Fruit fly (Drosophila melanogaster) whole organism, embryonic: Measurements from ENCODE around the gene CG15865.
A peak's percentile ranks its signal among the peaks of the same experiment; 100 is the strongest.

Experiments used
- CG10147 ChIP-seq: fragments of 200-800 bp; sonication (Bioruptor generic); optimal IDR thresholded peaks from 2 replicates; lab custom pipeline; 2019; ENCODE audit warnings: missing biosample characterization, mild to moderate bottlenecking, missing genetic modification characterization, moderate library complexity
- CG10366 ChIP-seq: fragments of 200-800 bp; sonication (Bioruptor generic); IDR thresholded peaks from 2 replicates; pipeline ENCODE4 v1.3.6; 2022; ENCODE audit warnings: missing biosample characterization, missing genetic modification characterization
- CG11247 ChIP-seq: fragments of 200-800 bp; sonication (Bioruptor generic); IDR thresholded peaks from 2 replicates; pipeline ENCODE4 v1.3.6; 2022; ENCODE audit warnings: missing biosample characterization, missing genetic modification characterization
- CG12071 ChIP-seq: fragments of 200-800 bp; sonication (Bioruptor generic); optimal IDR thresholded peaks from 3 replicates; lab custom pipeline; 2018; ENCODE audit warnings: missing biosample characterization, mild to moderate bottlenecking, missing genetic modification characterization
- CG12299 ChIP-seq: fragments of 200-800 bp; sonication (Bioruptor generic); optimal IDR thresholded peaks from 2 replicates; lab custom pipeline; 2018; ENCODE audit warnings: missing biosample characterization, mild to moderate bottlenecking, missing genetic modification characterization
- CG12744 ChIP-seq: fragments of 200-800 bp; sonication (Bioruptor generic); optimal IDR thresholded peaks from 2 replicates; lab custom pipeline; 2016; ENCODE audit warnings: missing biosample characterization, missing genetic modification characterization
- CG12942 ChIP-seq: fragments of 200-800 bp; sonication (Bioruptor generic); optimal IDR thresholded peaks from 3 replicates; lab custom pipeline; 2016; ENCODE audit warnings: missing biosample characterization, missing genetic modification characterization
- CG13424 ChIP-seq: fragments of 200-800 bp; sonication (Bioruptor generic); optimal IDR thresholded peaks from 2 replicates; lab custom pipeline; 2019; ENCODE audit warnings: missing biosample characterization, mild to moderate bottlenecking, missing genetic modification characterization, moderate library complexity
- CG13775 ChIP-seq: fragments of 200-800 bp; sonication (Bioruptor generic); optimal IDR thresholded peaks from 3 replicates; lab custom pipeline; 2017; ENCODE audit warnings: missing biosample characterization, mild to moderate bottlenecking, missing genetic modification characterization
- CG14667 ChIP-seq: fragments of 200-800 bp; sonication (Bioruptor generic); IDR thresholded peaks from 2 replicates; pipeline ENCODE4 v1.3.6; 2022; ENCODE audit warnings: missing biosample characterization, missing genetic modification characterization
- CG15011 ChIP-seq: fragments of 200-800 bp; sonication (Bioruptor generic); optimal IDR thresholded peaks from 3 replicates; lab custom pipeline; 2018; ENCODE audit warnings: missing biosample characterization, mild to moderate bottlenecking, missing genetic modification characterization
- CG1603 ChIP-seq: fragments of 200-800 bp; sonication (Bioruptor generic); optimal IDR thresholded peaks from 2 replicates; lab custom pipeline; 2019; ENCODE audit warnings: missing biosample characterization, mild to moderate bottlenecking, missing genetic modification characterization, moderate library complexity
- CG17385 ChIP-seq: fragments of 200-800 bp; sonication (Bioruptor generic); optimal IDR thresholded peaks from 3 replicates; lab custom pipeline; 2018; ENCODE audit warnings: missing biosample characterization, mild to moderate bottlenecking, missing genetic modification characterization
- CG17612 ChIP-seq: fragments of 200-800 bp; sonication (Bioruptor generic); IDR thresholded peaks from 2 replicates; pipeline ENCODE4 v1.3.6; 2022; ENCODE audit warnings: missing biosample characterization, missing genetic modification characterization
- CG18764 ChIP-seq: fragments of 200-800 bp; sonication (Bioruptor generic); optimal IDR thresholded peaks from 3 replicates; lab custom pipeline; 2016; ENCODE audit warnings: missing biosample characterization, missing genetic modification characterization
- CG30431 ChIP-seq: fragments of 200-800 bp; sonication (Bioruptor generic); optimal IDR thresholded peaks from 2 replicates; lab custom pipeline; 2017; ENCODE audit warnings: missing biosample characterization, missing genetic modification characterization
- CG31224 ChIP-seq: fragments of 200-800 bp; sonication (Bioruptor generic); IDR thresholded peaks from 2 replicates; pipeline ENCODE4 v1.3.6; 2022; ENCODE audit warnings: missing biosample characterization, missing genetic modification characterization
- CG4707 ChIP-seq: fragments of 200-800 bp; sonication (Bioruptor generic); optimal IDR thresholded peaks from 2 replicates; lab custom pipeline; 2018; ENCODE audit warnings: missing biosample characterization, mild to moderate bottlenecking, missing genetic modification characterization, moderate library complexity
- CG5180 ChIP-seq: fragments of 200-800 bp; sonication (Bioruptor generic); optimal IDR thresholded peaks from 3 replicates; lab custom pipeline; 2017; ENCODE audit warnings: missing biosample characterization, missing genetic modification characterization, mild to moderate bottlenecking, moderate library complexity, missing genetic modification reagents
- CG7745 ChIP-seq: fragments of 200-800 bp; sonication (Bioruptor generic); optimal IDR thresholded peaks from 2 replicates; lab custom pipeline; 2018; ENCODE audit warnings: missing biosample characterization, mild to moderate bottlenecking, missing genetic modification characterization, moderate library complexity
- CG9932 ChIP-seq: fragments of 200-800 bp; sonication (Bioruptor generic); IDR thresholded peaks from 2 replicates; pipeline ENCODE4 v1.3.6; 2022; ENCODE audit warnings: missing biosample characterization, missing genetic modification characterization
- Dip2 ChIP-seq: fragments of 200-800 bp; sonication (Bioruptor generic); IDR thresholded peaks from 2 replicates; pipeline ENCODE4 v1.3.6; 2022; ENCODE audit warnings: missing biosample characterization, missing genetic modification characterization
- Eip74EF ChIP-seq, 2 experiments: fragments of 200-800 bp in 1 of 2; fragments of >200 bp in 1 of 2; sonication (Bioruptor generic) in 1 of 2; optimal IDR thresholded peaks; 2 replicates each; lab custom pipeline; 2017 to 2019; ENCODE audit warnings: missing biosample characterization in 2 of 2, missing genetic modification characterization in 2 of 2, mild to moderate bottlenecking in 1 of 2, moderate library complexity in 1 of 2
- HLH3B ChIP-seq: fragments of 200-800 bp; sonication (Bioruptor generic); IDR thresholded peaks from 2 replicates; pipeline ENCODE4 v1.3.6; 2022; ENCODE audit warnings: missing biosample characterization, missing genetic modification characterization
- Hr78 ChIP-seq, 2 experiments: fragments of 200-800 bp in 1 of 2; fragments of >200 bp in 1 of 2; sonication (Bioruptor generic) in 1 of 2; optimal IDR thresholded peaks; 2 replicates each; lab custom pipeline; 2017 to 2019; ENCODE audit warnings: missing biosample characterization in 2 of 2, missing genetic modification characterization in 2 of 2, mild to moderate bottlenecking in 1 of 2, moderate library complexity in 1 of 2
- Jarid2 ChIP-seq: fragments of 200-800 bp; sonication (Bioruptor generic); optimal IDR thresholded peaks from 3 replicates; lab custom pipeline; 2017; ENCODE audit warnings: mild to moderate bottlenecking, missing biosample characterization, missing genetic modification reagents, missing genetic modification characterization
- Kr ChIP-seq: fragments of 200-800 bp; sonication (Bioruptor generic); optimal IDR thresholded peaks from 2 replicates; lab custom pipeline; 2017; ENCODE audit warnings: missing biosample characterization, mild to moderate bottlenecking, missing genetic modification characterization
- MBD-R2 ChIP-seq: fragments of 200-800 bp; sonication (Bioruptor generic); IDR thresholded peaks from 2 replicates; pipeline ENCODE4 v1.3.6; 2022; ENCODE audit warnings: missing biosample characterization, missing genetic modification characterization
- NfI ChIP-seq: fragments of 200-800 bp; sonication (Bioruptor generic); optimal IDR thresholded peaks from 3 replicates; lab custom pipeline; 2018; ENCODE audit warnings: missing biosample characterization, mild to moderate bottlenecking, missing genetic modification characterization, moderate library complexity
- Opbp ChIP-seq: fragments of 200-800 bp; sonication (Bioruptor generic); IDR thresholded peaks from 3 replicates; pipeline ENCODE4 v1.3.6; 2022; ENCODE audit warnings: missing biosample characterization, missing genetic modification characterization; ENCODE audit not compliant: partially characterized antibody
- Optix ChIP-seq: fragments of 200-800 bp; sonication (Bioruptor generic); IDR thresholded peaks from 3 replicates; pipeline ENCODE4 v1.3.6; 2022; ENCODE audit warnings: missing biosample characterization, missing genetic modification characterization
- Side ChIP-seq: fragments of 200-800 bp; sonication (Bioruptor generic); optimal IDR thresholded peaks from 2 replicates; lab custom pipeline; 2016; ENCODE audit warnings: missing biosample characterization, missing genetic modification characterization
- Ssrp ChIP-seq: fragments of 200-800 bp; sonication (Bioruptor generic); optimal IDR thresholded peaks from 2 replicates; lab custom pipeline; 2018; ENCODE audit warnings: missing biosample characterization, mild to moderate bottlenecking, missing genetic modification characterization, moderate library complexity
- bab2 ChIP-seq: fragments of 200-800 bp; sonication (Bioruptor generic); optimal IDR thresholded peaks from 2 replicates; lab custom pipeline; 2016; ENCODE audit warnings: missing biosample characterization, missing genetic modification characterization
- br ChIP-seq: fragments of >200 bp; optimal IDR thresholded peaks from 2 replicates; lab custom pipeline; 2017
- bsh ChIP-seq, 2 experiments: fragments of 200-800 bp; sonication (Bioruptor generic); optimal IDR thresholded peaks; 2 replicates each; lab custom pipeline; 2017 to 2018; ENCODE audit warnings: mild to moderate bottlenecking in 2 of 2, missing biosample characterization in 2 of 2, missing genetic modification characterization in 2 of 2, moderate library complexity in 1 of 2
- eyg ChIP-seq: fragments of 200-800 bp; sonication (Bioruptor generic); optimal IDR thresholded peaks from 3 replicates; lab custom pipeline; 2016; ENCODE audit warnings: missing biosample characterization, missing genetic modification characterization
- fru ChIP-seq: fragments of >200 bp; optimal IDR thresholded peaks from 2 replicates; lab custom pipeline; 2017
- gem ChIP-seq: fragments of 200-800 bp; sonication (Bioruptor generic); optimal IDR thresholded peaks from 2 replicates; lab custom pipeline; 2019; ENCODE audit warnings: missing biosample characterization, mild to moderate bottlenecking, missing genetic modification characterization, moderate library complexity
- grn ChIP-seq: fragments of 200-800 bp; sonication (Bioruptor generic); optimal IDR thresholded peaks from 3 replicates; lab custom pipeline; 2017; ENCODE audit warnings: missing biosample characterization, missing genetic modification characterization
- hbn ChIP-seq: fragments of 200-800 bp; sonication (Bioruptor generic); IDR thresholded peaks from 2 replicates; pipeline ENCODE4 v1.3.6; 2022; ENCODE audit warnings: missing biosample characterization, missing genetic modification characterization; ENCODE audit not compliant: partially characterized antibody
- her ChIP-seq: fragments of 200-800 bp; sonication (Bioruptor generic); optimal IDR thresholded peaks from 2 replicates; lab custom pipeline; 2016; ENCODE audit warnings: missing biosample characterization, missing genetic modification characterization
- hth ChIP-seq: fragments of >200 bp; optimal IDR thresholded peaks from 2 replicates; lab custom pipeline; 2017; ENCODE audit warnings: inconsistent platforms
- ken ChIP-seq: fragments of 200-800 bp; sonication (Bioruptor generic); IDR thresholded peaks from 3 replicates; pipeline ENCODE4 v1.3.6; 2022; ENCODE audit warnings: missing biosample characterization, missing genetic modification characterization
- knrl ChIP-seq: fragments of 200-800 bp; sonication (Bioruptor generic); IDR thresholded peaks from 3 replicates; pipeline ENCODE4 v1.3.6; 2022; ENCODE audit warnings: missing biosample characterization, missing genetic modification characterization; ENCODE audit not compliant: partially characterized antibody
- nerfin-2 ChIP-seq: fragments of 200-800 bp; sonication (Bioruptor generic); IDR thresholded peaks from 2 replicates; pipeline ENCODE4 v1.3.6; 2022; ENCODE audit warnings: missing biosample characterization, missing genetic modification characterization; ENCODE audit not compliant: partially characterized antibody
- phol ChIP-seq: fragments of 200-800 bp; sonication (Bioruptor generic); optimal IDR thresholded peaks from 3 replicates; lab custom pipeline; 2018; ENCODE audit warnings: missing biosample characterization, mild to moderate bottlenecking, missing genetic modification characterization, moderate library complexity
- sens ChIP-seq: fragments of 200-800 bp; sonication (Bioruptor generic); peaks from one replicate; lab custom pipeline; 2016; ENCODE audit warnings: missing biosample characterization, missing genetic modification characterization
- slp2 ChIP-seq: fragments of 200-800 bp; sonication (Bioruptor generic); optimal IDR thresholded peaks from 2 replicates; lab custom pipeline; 2016; ENCODE audit warnings: missing biosample characterization, missing genetic modification characterization
- vnd ChIP-seq: fragments of 200-800 bp; sonication (Bioruptor generic); IDR thresholded peaks from 3 replicates; pipeline ENCODE4 v1.3.6; 2022; ENCODE audit warnings: missing biosample characterization, missing genetic modification characterization; ENCODE audit not compliant: partially characterized antibody

Gene CG15865

dm6 chrX:16687400-16688105, 23.3 kb upstream of the CG15865 start (continued):
- TF ChIP-seq CG15011 (GFP tag; lab: Kevin White, UChicago), result no peak
- TF ChIP-seq CG9932 (GFP tag; lab: Robert Waterston, UW), result no peak
- TF ChIP-seq CG12942 (GFP tag; lab: Kevin White, UChicago), result no peak
- no peak for TF ChIP-seq NfI (GFP tag; lab: Kevin White, UChicago)
- no peak for TF ChIP-seq CG7745 (tag; lab: Kevin White, UChicago)
- TF ChIP-seq slp2 (GFP tag; lab: Kevin White, UChicago), result no peak
- TF ChIP-seq hth, result no peak
- peak; percentile 20 for TF ChIP-seq phol (tag; lab: Kevin White, UChicago)
- TF ChIP-seq ken (GFP tag; lab: Robert Waterston, UW), result no peak
- no peak for TF ChIP-seq Opbp
- TF ChIP-seq sens (GFP tag; lab: Kevin White, UChicago), result peak; percentile 78
- TF ChIP-seq grn (GFP tag; lab: Kevin White, UChicago), result no peak
- TF ChIP-seq bsh (GFP tag; optimal IDR thresholded peaks at IDR 0.05; lab: Kevin White, UChicago), result no peak
- TF ChIP-seq hbn (GFP tag; lab: Robert Waterston, UW), result no peak
- no peak for TF ChIP-seq Ssrp
- TF ChIP-seq br (lab: Kevin White, UChicago), result no peak
- TF ChIP-seq MBD-R2, result no peak
- TF ChIP-seq CG1603 (tag; lab: Kevin White, UChicago), result no peak
- no peak for TF ChIP-seq CG10366
- TF ChIP-seq Jarid2 (GFP tag; lab: Kevin White, UChicago), result no peak
- TF ChIP-seq Side (GFP tag; lab: Kevin White, UChicago), result no peak
- peak; percentile 0 for TF ChIP-seq CG13424
- TF ChIP-seq CG12744, result no peak
- no peak for TF ChIP-seq fru (lab: Kevin White, UChicago)
- no peak for TF ChIP-seq knrl (GFP tag; lab: Robert Waterston, UW)
- no peak for TF ChIP-seq Kr (GFP tag; lab: Kevin White, UChicago)
- no peak for TF ChIP-seq Eip74EF (GFP tag; optimal IDR thresholded peaks at IDR 0.05; lab: Kevin White, UChicago)
- TF ChIP-seq CG30431 (GFP tag; lab: Kevin White, UChicago), result no peak
- TF ChIP-seq Dip2 (GFP tag; lab: Robert Waterston, UW), result no peak
- no peak for TF ChIP-seq CG12299 (tag; lab: Kevin White, UChicago)
- no peak for TF ChIP-seq Optix (GFP tag; lab: Robert Waterston, UW)
- TF ChIP-seq CG10147 (GFP tag; lab: Kevin White, UChicago), result no peak
- TF ChIP-seq vnd (GFP tag; lab: Robert Waterston, UW), result no peak
- no peak for TF ChIP-seq CG14667 (GFP tag; lab: Robert Waterston, UW)
- no peak for TF ChIP-seq nerfin-2 (GFP tag; lab: Robert Waterston, UW)
- no peak for TF ChIP-seq CG11247 (GFP tag; lab: Robert Waterston, UW)
- TF ChIP-seq CG17385 (GFP tag; lab: Kevin White, UChicago), result no peak
- TF ChIP-seq CG5180 (GFP tag; lab: Kevin White, UChicago), result no peak
- TF ChIP-seq CG18764 (GFP tag; lab: Kevin White, UChicago), result no peak
- no peak for TF ChIP-seq bab2 (GFP tag; lab: Kevin White, UChicago)
- TF ChIP-seq CG17612 (GFP tag; lab: Robert Waterston, UW), result no peak
- no peak for TF ChIP-seq CG4707 (GFP tag; lab: Kevin White, UChicago)
- no peak for TF ChIP-seq HLH3B (GFP tag; lab: Robert Waterston, UW)
- no peak for TF ChIP-seq CG12071 (GFP tag; lab: Kevin White, UChicago)
- TF ChIP-seq CG31224, result no peak
- TF ChIP-seq her (GFP tag; lab: Kevin White, UChicago), result no peak
- TF ChIP-seq CG13775, result no peak
- peak; percentile 7 for TF ChIP-seq gem (tag; lab: Kevin White, UChicago)
- no peak for TF ChIP-seq Hr78 (GFP tag; optimal IDR thresholded peaks at IDR 0.05; lab: Kevin White, UChicago)
- no peak for TF ChIP-seq eyg (GFP tag; lab: Kevin White, UChicago)
